Worm (Caenorhabditis elegans): ENCODE measurements around the gene enri-2.

enri-2 gene

ce11 chrX:14545543-14545942 is at the start of gene enri-2:
enri-2 (plus strand) TSS chrX:14545843.
- TF ChIP-seq ztf-11 (tag; optimal IDR thresholded peaks at IDR 0.05) (no peak), ces-1 (GFP tag; optimal IDR thresholded peaks at IDR 0.05) (no peak), lin-32 (GFP tag; optimal IDR thresholded peaks at IDR 0.05) (no peak), nhr-12 (tag; optimal IDR thresholded peaks at IDR 0.05) (no peak), pha-4 (tag; optimal IDR thresholded peaks at IDR 0.05) (no peak), elt-1 (tag; optimal IDR thresholded peaks at IDR 0.05; ENCODE audit: borderline replicate concordance, insufficient read depth) (no peak), lsy-2 (tag; optimal IDR thresholded peaks at IDR 0.05) (no peak), bed-3 (GFP tag; optimal IDR thresholded peaks at IDR 0.05) (no peak), unc-39 (tag; optimal IDR thresholded peaks at IDR 0.05) (no peak), hlh-1 (tag; optimal IDR thresholded peaks at IDR 0.05) (no peak), nhr-28 (tag; optimal IDR thresholded peaks at IDR 0.05) (no peak)

DNA sequence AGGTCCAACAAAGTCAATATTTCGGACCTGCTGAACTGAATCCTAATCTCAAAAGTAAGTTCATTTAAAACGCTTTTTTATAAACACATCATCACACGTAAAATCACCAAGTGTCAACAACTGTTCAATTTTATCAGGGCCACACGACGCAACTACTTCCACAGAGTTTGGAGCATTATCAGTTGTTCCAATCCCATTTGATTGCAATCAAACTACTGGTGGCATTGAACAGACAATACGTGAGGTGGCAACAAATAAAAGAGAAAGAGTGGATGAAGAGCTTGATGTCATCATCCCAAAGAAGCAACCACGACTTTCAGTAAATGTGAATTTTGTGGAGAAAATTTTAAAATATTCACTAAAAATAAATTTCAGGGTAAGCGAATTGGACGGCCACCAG is 49.1 kb upstream of the enri-2 start:
- TF ChIP-seq sem-2 (GFP tag; optimal IDR thresholded peaks at IDR 0.05) (no peak), hlh-1 (tag; optimal IDR thresholded peaks at IDR 0.05) (peak; percentile 49), nhr-237 (tag; optimal IDR thresholded peaks at IDR 0.05) (no peak), unc-62 (GFP tag; optimal IDR thresholded peaks at IDR 0.05) (no peak)

ce11 chrX:14499830-14500409 is 45.7 kb upstream of the enri-2 start:
- TF ChIP-seq ceh-39 (tag; optimal IDR thresholded peaks at IDR 0.05) = no peak
- TF ChIP-seq M03D4.4 (tag; optimal IDR thresholded peaks at IDR 0.05) = no peak
- TF ChIP-seq ham-2 (GFP tag; optimal IDR thresholded peaks at IDR 0.05) = no peak

DNA sequence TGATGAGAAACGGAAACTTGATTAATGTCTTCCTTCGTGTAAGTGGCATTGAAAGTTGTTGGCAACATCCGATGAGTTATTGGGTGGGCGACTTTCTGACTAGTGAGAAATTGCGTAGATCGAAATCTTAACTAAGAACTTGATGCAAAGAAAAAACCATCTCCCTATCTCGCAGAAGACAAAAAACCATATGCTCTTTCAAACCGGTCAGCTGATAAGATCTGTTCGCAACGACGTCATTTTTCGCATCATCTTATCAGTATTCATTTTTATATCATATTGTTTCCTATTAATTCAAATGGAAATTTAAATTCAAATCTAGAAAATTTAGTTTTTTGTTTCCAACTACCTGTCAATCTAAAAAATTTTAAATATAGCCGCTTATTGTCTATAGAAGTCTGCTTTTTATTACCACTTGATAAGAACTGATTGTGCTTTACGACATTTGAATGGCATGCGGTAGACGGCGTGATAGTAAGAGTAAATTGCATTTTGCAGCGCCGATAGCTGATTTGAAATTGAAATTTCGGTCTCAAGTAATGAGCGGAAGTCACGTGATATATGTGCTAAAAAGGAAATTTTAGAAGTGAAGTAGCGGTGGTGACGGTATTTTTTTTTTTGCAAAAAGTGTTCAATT is 45.1 kb upstream of the enri-2 start:
- TF ChIP-seq ceh-43 (GFP tag; optimal IDR thresholded peaks at IDR 0.05) (no peak), snpc-4 (tag; optimal IDR thresholded peaks at IDR 0.05) (no peak), unc-39 (tag; optimal IDR thresholded peaks at IDR 0.05) (no peak), drap-1 (GFP tag; optimal IDR thresholded peaks at IDR 0.05) (no peak), mab-5 (tag; optimal IDR thresholded peaks at IDR 0.05) (no peak), nhr-76 (tag; optimal IDR thresholded peaks at IDR 0.05) (no peak), elt-1 (tag; optimal IDR thresholded peaks at IDR 0.05; ENCODE audit: borderline replicate concordance, insufficient read depth) (no peak), unc-120 (tag; optimal IDR thresholded peaks at IDR 0.05; ENCODE audit: poor library complexity, severe bottlenecking) (no peak), sem-2 (GFP tag; optimal IDR thresholded peaks at IDR 0.05) (no peak), ztf-11 (tag; optimal IDR thresholded peaks at IDR 0.05) (no peak), bed-3 (GFP tag; optimal IDR thresholded peaks at IDR 0.05) (no peak), ceh-39 (tag; optimal IDR thresholded peaks at IDR 0.05) (no peak), nhr-237 (tag; optimal IDR thresholded peaks at IDR 0.05) (no peak), tbx-8 (GFP tag; optimal IDR thresholded peaks at IDR 0.05) (no peak), pha-4 (tag; optimal IDR thresholded peaks at IDR 0.05) (no peak), ceh-83 (GFP tag; optimal IDR thresholded peaks at IDR 0.05) (no peak), hlh-1 (tag; optimal IDR thresholded peaks at IDR 0.05) (no peak), nhr-2 (tag; optimal IDR thresholded peaks at IDR 0.05) (no peak), M03D4.4 (tag; optimal IDR thresholded peaks at IDR 0.05) (no peak)

- TF ChIP-seq unc-62 (GFP tag; optimal IDR thresholded peaks at IDR 0.05) = peak; percentile 48
- TF ChIP-seq elt-1 (tag; optimal IDR thresholded peaks at IDR 0.05; ENCODE audit: borderline replicate concordance, insufficient read depth) = no peak
These were observed 43.5 kb upstream of the enri-2 start for ce11 chrX:14502116-14502587.

ce11 chrX:14503282-14503681 is 42.4 kb upstream of the enri-2 start:
- TF ChIP-seq hlh-1 (tag; optimal IDR thresholded peaks at IDR 0.05) (peak; percentile 96), lin-13 (tag; optimal IDR thresholded peaks at IDR 0.05) (peak; percentile 17), mab-5 (tag; optimal IDR thresholded peaks at IDR 0.05) (no peak), mep-1 (tag; optimal IDR thresholded peaks at IDR 0.05) (no peak), unc-62 (GFP tag; optimal IDR thresholded peaks at IDR 0.05) (peak; percentile 90), nhr-2 (tag; optimal IDR thresholded peaks at IDR 0.05) (peak; percentile 46), ceh-39 (tag; optimal IDR thresholded peaks at IDR 0.05) (no peak), sem-2 (GFP tag; optimal IDR thresholded peaks at IDR 0.05) (no peak), ztf-11 (tag; optimal IDR thresholded peaks at IDR 0.05) (no peak), lin-32 (GFP tag; optimal IDR thresholded peaks at IDR 0.05) (no peak), elt-1 (tag; optimal IDR thresholded peaks at IDR 0.05; ENCODE audit: borderline replicate concordance, insufficient read depth) (no peak), unc-39 (tag; optimal IDR thresholded peaks at IDR 0.05) (no peak), ceh-83 (GFP tag; optimal IDR thresholded peaks at IDR 0.05) (no peak), mls-2 (tag; optimal IDR thresholded peaks at IDR 0.05) (no peak), elt-3 (tag; optimal IDR thresholded peaks at IDR 0.05) (no peak)

Data from whole organism, mixed stage, embryonic.